Worm (Caenorhabditis elegans) whole organism, L3 larva: ENCODE measurements around the gene T26H10.2.

Experiments
- elt-3 ChIP-seq, 3 experiments: fragments of 150-350 bp in 1 of 3; sonication (generic microtip) in 2 of 3; optimal IDR thresholded peaks; 2 replicates in 2 of 3; 4 replicates in 1 of 3; lab custom pipeline; 2014 to 2017; ENCODE audit warnings: missing biosample characterization in 3 of 3, missing genetic modification characterization in 3 of 3
- fkh-10 ChIP-seq: sonication (generic microtip); optimal IDR thresholded peaks from 2 replicates; lab custom pipeline; 2017; ENCODE audit warnings: missing biosample characterization, missing genetic modification reagents, missing genetic modification characterization
- hmg-11 ChIP-seq: sonication (generic microtip); optimal IDR thresholded peaks from 2 replicates; lab custom pipeline; 2016; ENCODE audit warnings: missing genetic modification characterization, missing compliant biosample characterization
- nhr-11 ChIP-seq: fragments of 150-350 bp; optimal IDR thresholded peaks from 2 replicates; lab custom pipeline; 2014; ENCODE audit warnings: missing biosample characterization, missing genetic modification characterization
- nhr-25 ChIP-seq: sonication (generic microtip); optimal IDR thresholded peaks from 2 replicates; lab custom pipeline; 2017; ENCODE audit warnings: missing biosample characterization, missing genetic modification characterization
- nhr-77 ChIP-seq: fragments of 150-350 bp; optimal IDR thresholded peaks from 2 replicates; lab custom pipeline; 2014; ENCODE audit warnings: missing biosample characterization, missing genetic modification characterization
- pha-4 ChIP-seq: fragments of 150-350 bp; optimal IDR thresholded peaks from 2 replicates; lab custom pipeline; 2014; ENCODE audit warnings: missing biosample characterization, missing genetic modification reagents, missing genetic modification characterization
- unc-62 ChIP-seq: fragments of 150-350 bp; sonication (generic microtip); optimal IDR thresholded peaks from 4 replicates; lab custom pipeline; 2014; ENCODE audit warnings: missing biosample characterization, missing genetic modification reagents, missing genetic modification characterization

ce11 chrV:11462963-11463453 lies 38.5 kb upstream of the T26H10.2 start, which contains the start of gene zipt-16:
- TF ChIP-seq nhr-11 (tag; lab: Kevin White, UChicago): no peak
- TF ChIP-seq elt-3 (tag; optimal IDR thresholded peaks at IDR 0.05; lab: Kevin White, UChicago): no peak
- TF ChIP-seq nhr-77 (tag; lab: Kevin White, UChicago): no peak
- TF ChIP-seq fkh-10 (GFP tag; lab: Kevin White, UChicago): no peak
- TF ChIP-seq unc-62 (GFP tag; lab: Kevin White, UChicago): no peak
- TF ChIP-seq pha-4 (tag; lab: Kevin White, UChicago): no peak
- TF ChIP-seq hmg-11 (tag; lab: Kevin White, UChicago): no peak
- TF ChIP-seq nhr-25 (tag; lab: Kevin White, UChicago): no peak
